Fruit fly (Drosophila melanogaster) whole organism, embryonic: Measurements from ENCODE around the gene CG5853.
A peak's percentile ranks its signal among the peaks of the same experiment; 100 is the strongest.

Source experiments
- Awh ChIP-seq: fragments of 200-800 bp; sonication (Bioruptor generic); IDR thresholded peaks from 2 replicates; pipeline ENCODE4, ENCODE4 v1.3.6; 2022; ENCODE audit warnings: missing biosample characterization, missing genetic modification characterization
- B-H2 ChIP-seq: fragments of 200-800 bp; sonication (Bioruptor generic); optimal IDR thresholded peaks from 2 replicates; lab custom pipeline; 2018; ENCODE audit warnings: missing biosample characterization, mild to moderate bottlenecking, missing genetic modification characterization
- CG10267 ChIP-seq: fragments of 200-800 bp; sonication (Bioruptor generic); optimal IDR thresholded peaks from 2 replicates; lab custom pipeline; 2018; ENCODE audit warnings: missing biosample characterization, mild to moderate bottlenecking, missing genetic modification characterization, moderate library complexity
- CG10565 ChIP-seq: fragments of 200-800 bp; sonication (Bioruptor generic); optimal IDR thresholded peaks from 3 replicates; lab custom pipeline; 2016; ENCODE audit warnings: missing biosample characterization, mild to moderate bottlenecking, missing genetic modification characterization
- CG11398 ChIP-seq: fragments of 200-800 bp; sonication (Bioruptor generic); optimal IDR thresholded peaks from 2 replicates; lab custom pipeline; 2016; ENCODE audit warnings: missing biosample characterization, missing genetic modification characterization
- CG12071 ChIP-seq: fragments of 200-800 bp; sonication (Bioruptor generic); optimal IDR thresholded peaks from 3 replicates; lab custom pipeline; 2018; ENCODE audit warnings: missing biosample characterization, mild to moderate bottlenecking, missing genetic modification characterization
- CG13624 ChIP-seq: fragments of 200-800 bp; sonication (Bioruptor generic); optimal IDR thresholded peaks from 2 replicates; lab custom pipeline; 2016; ENCODE audit warnings: missing biosample characterization, missing genetic modification characterization
- CG13894 ChIP-seq: fragments of 200-800 bp; sonication (Bioruptor generic); optimal IDR thresholded peaks from 3 replicates; lab custom pipeline; 2018; ENCODE audit warnings: missing biosample characterization, mild to moderate bottlenecking, missing genetic modification characterization, moderate library complexity
- CG14667 ChIP-seq: fragments of 200-800 bp; sonication (Bioruptor generic); IDR thresholded peaks from 2 replicates; pipeline ENCODE4 v1.3.6; 2022; ENCODE audit warnings: missing biosample characterization, missing genetic modification characterization
- CG14965 ChIP-seq: fragments of 200-800 bp; sonication (Bioruptor generic); optimal IDR thresholded peaks from 2 replicates; lab custom pipeline; 2016; ENCODE audit warnings: missing biosample characterization, missing genetic modification characterization, borderline replicate concordance
- CG1529 ChIP-seq: fragments of 200-800 bp; sonication (Bioruptor generic); optimal IDR thresholded peaks from 3 replicates; lab custom pipeline; 2018; ENCODE audit warnings: missing biosample characterization, missing genetic modification characterization
- CG17359 ChIP-seq: fragments of 200-800 bp; sonication (Bioruptor generic); optimal IDR thresholded peaks from 3 replicates; lab custom pipeline; 2018; ENCODE audit warnings: missing biosample characterization, mild to moderate bottlenecking, missing genetic modification characterization, moderate library complexity
- CG33213 ChIP-seq: fragments of 200-800 bp; sonication (Bioruptor generic); optimal IDR thresholded peaks from 3 replicates; lab custom pipeline; 2016; ENCODE audit warnings: missing biosample characterization, missing genetic modification characterization
- CG4360 ChIP-seq: fragments of 200-800 bp; sonication (Bioruptor generic); IDR thresholded peaks from 2 replicates; pipeline ENCODE4 v1.3.6; 2022; ENCODE audit warnings: missing biosample characterization, missing genetic modification characterization
- CG4854 ChIP-seq: fragments of 200-800 bp; sonication (Bioruptor generic); optimal IDR thresholded peaks from 2 replicates; lab custom pipeline; 2016; ENCODE audit warnings: missing biosample characterization, missing genetic modification characterization, inconsistent platforms
- CG6254 ChIP-seq: fragments of 200-800 bp; sonication (Bioruptor generic); optimal IDR thresholded peaks from 3 replicates; lab custom pipeline; 2017; ENCODE audit warnings: mild to moderate bottlenecking, missing biosample characterization, missing genetic modification reagents, missing genetic modification characterization
- CG6854 ChIP-seq: fragments of 200-800 bp; sonication (Bioruptor generic); optimal IDR thresholded peaks from 3 replicates; lab custom pipeline; 2017; ENCODE audit warnings: missing biosample characterization, mild to moderate bottlenecking, missing genetic modification characterization
- CG7786 ChIP-seq: fragments of 200-800 bp; sonication (Bioruptor generic); optimal IDR thresholded peaks from 2 replicates; lab custom pipeline; 2016; ENCODE audit warnings: missing biosample characterization, missing genetic modification characterization
- CG8089 ChIP-seq: fragments of 200-800 bp; sonication (Bioruptor generic); optimal IDR thresholded peaks from 3 replicates; lab custom pipeline; 2016; ENCODE audit warnings: missing biosample characterization, missing genetic modification characterization
- CG8290 ChIP-seq, 3 experiments: fragments of 200-800 bp; sonication (Bioruptor generic); optimal IDR thresholded peaks; 2 replicates each; lab custom pipeline; 2016 to 2019; ENCODE audit warnings: missing biosample characterization in 3 of 3, missing genetic modification characterization in 3 of 3, mild to moderate bottlenecking in 2 of 3, moderate library complexity in 1 of 3
- CG9437 ChIP-seq: fragments of 200-800 bp; sonication (Bioruptor generic); optimal IDR thresholded peaks from 2 replicates; lab custom pipeline; 2018; ENCODE audit warnings: missing biosample characterization, mild to moderate bottlenecking, missing genetic modification characterization
- CoRest ChIP-seq: fragments of 200-800 bp; sonication (Bioruptor generic); optimal IDR thresholded peaks from 3 replicates; lab custom pipeline; 2018; ENCODE audit warnings: missing biosample characterization, mild to moderate bottlenecking, missing genetic modification characterization, moderate library complexity
- CrebB ChIP-seq: fragments of 200-800 bp; sonication (Bioruptor generic); optimal IDR thresholded peaks from 3 replicates; lab custom pipeline; 2018; ENCODE audit warnings: missing biosample characterization, mild to moderate bottlenecking, missing genetic modification characterization
- E2f1 ChIP-seq: fragments of 200-800 bp; sonication (Bioruptor generic); IDR thresholded peaks from 2 replicates; pipeline ENCODE4 v1.3.6; 2022; ENCODE audit warnings: missing biosample characterization, missing genetic modification characterization
- Ets97D ChIP-seq: fragments of 200-800 bp; sonication (Bioruptor generic); optimal IDR thresholded peaks from 3 replicates; lab custom pipeline; 2016; ENCODE audit warnings: missing biosample characterization, missing genetic modification characterization
- Fer3 ChIP-seq: fragments of 200-800 bp; sonication (Bioruptor generic); optimal IDR thresholded peaks from 2 replicates; lab custom pipeline; 2018; ENCODE audit warnings: missing biosample characterization, mild to moderate bottlenecking, missing genetic modification characterization, moderate library complexity
- GATAe ChIP-seq: fragments of 200-800 bp; sonication (Bioruptor generic); conservative IDR thresholded peaks from 2 replicates; pipeline ENCODE4 v1.3.6; 2022; ENCODE audit warnings: missing biosample characterization, missing genetic modification characterization
- Hmx ChIP-seq: fragments of 200-800 bp; sonication (Bioruptor generic); optimal IDR thresholded peaks from 2 replicates; lab custom pipeline; 2016; ENCODE audit warnings: missing biosample characterization, missing genetic modification characterization
- Max ChIP-seq: fragments of 200-800 bp; sonication (Bioruptor generic); optimal IDR thresholded peaks from 2 replicates; lab custom pipeline; 2016; ENCODE audit warnings: missing biosample characterization, mild to moderate bottlenecking, missing genetic modification characterization
- Meics ChIP-seq: fragments of 200-800 bp; sonication (Bioruptor generic); optimal IDR thresholded peaks from 2 replicates; lab custom pipeline; 2017; ENCODE audit warnings: missing biosample characterization, mild to moderate bottlenecking, missing genetic modification characterization
- Taf1 ChIP-seq: fragments of 200-800 bp; sonication (Bioruptor generic); IDR thresholded peaks from 2 replicates; pipeline ENCODE4 v1.3.6; 2022; ENCODE audit warnings: missing biosample characterization, missing genetic modification characterization
- Tbp ChIP-seq: fragments of >200 bp; optimal IDR thresholded peaks from 2 replicates; lab custom pipeline; 2018; ENCODE audit warnings: missing biosample characterization, missing genetic modification characterization
- amos ChIP-seq: fragments of 200-800 bp; sonication (Bioruptor generic); IDR thresholded peaks from 2 replicates; pipeline ENCODE4 v1.3.6; 2022; ENCODE audit warnings: missing biosample characterization, missing genetic modification characterization; ENCODE audit not compliant: partially characterized antibody
- ato ChIP-seq: fragments of 200-800 bp; sonication (Bioruptor generic); IDR thresholded peaks from 2 replicates; pipeline ENCODE4 v1.3.6; 2022; ENCODE audit warnings: missing biosample characterization, missing genetic modification characterization; ENCODE audit not compliant: partially characterized antibody
- bigmax ChIP-seq: fragments of 200-800 bp; sonication (Bioruptor generic); optimal IDR thresholded peaks from 2 replicates; lab custom pipeline; 2018; ENCODE audit warnings: missing biosample characterization, mild to moderate bottlenecking, missing genetic modification characterization
- chif ChIP-seq, 2 experiments: fragments of 200-800 bp; sonication (Bioruptor generic); optimal IDR thresholded peaks; 3 replicates each; lab custom pipeline; 2016; ENCODE audit warnings: missing biosample characterization in 2 of 2, missing genetic modification characterization in 2 of 2
- dan ChIP-seq: fragments of 200-800 bp; sonication (Bioruptor generic); IDR thresholded peaks from 2 replicates; pipeline ENCODE4 v1.3.6; 2022; ENCODE audit warnings: missing biosample characterization, missing genetic modification characterization
- eyg ChIP-seq: fragments of 200-800 bp; sonication (Bioruptor generic); optimal IDR thresholded peaks from 3 replicates; lab custom pipeline; 2016; ENCODE audit warnings: missing biosample characterization, missing genetic modification characterization
- fd3F ChIP-seq: fragments of 200-800 bp; sonication (Bioruptor generic); optimal IDR thresholded peaks from 2 replicates; lab custom pipeline; 2018; ENCODE audit warnings: missing biosample characterization, mild to moderate bottlenecking, missing genetic modification characterization, moderate library complexity
- fd64A ChIP-seq: fragments of 200-800 bp; sonication (Bioruptor generic); optimal IDR thresholded peaks from 3 replicates; lab custom pipeline; 2018; ENCODE audit warnings: missing biosample characterization, mild to moderate bottlenecking, missing genetic modification characterization
- fu2 ChIP-seq: fragments of 200-800 bp; sonication (Bioruptor generic); optimal IDR thresholded peaks from 2 replicates; lab custom pipeline; 2016; ENCODE audit warnings: missing biosample characterization, missing genetic modification characterization
- grn ChIP-seq: fragments of 200-800 bp; sonication (Bioruptor generic); optimal IDR thresholded peaks from 3 replicates; lab custom pipeline; 2017; ENCODE audit warnings: missing biosample characterization, missing genetic modification characterization
- hb ChIP-seq: fragments of 200-800 bp; sonication (Bioruptor generic); IDR thresholded peaks from 3 replicates; pipeline ENCODE4 v1.3.6; 2022; ENCODE audit warnings: missing biosample characterization, missing genetic modification characterization; ENCODE audit not compliant: partially characterized antibody
- inv ChIP-seq: fragments of 200-800 bp; sonication (Bioruptor generic); IDR thresholded peaks from 2 replicates; pipeline ENCODE4 v1.3.6; 2022; ENCODE audit warnings: missing biosample characterization, missing genetic modification characterization; ENCODE audit not compliant: partially characterized antibody
- jing ChIP-seq: fragments of 200-800 bp; sonication (Bioruptor generic); optimal IDR thresholded peaks from 2 replicates; lab custom pipeline; 2018; ENCODE audit warnings: missing biosample characterization, mild to moderate bottlenecking, missing genetic modification characterization
- kni ChIP-seq: fragments of 200-800 bp; sonication (Bioruptor generic); optimal IDR thresholded peaks from 3 replicates; lab custom pipeline; 2017; ENCODE audit warnings: mild to moderate bottlenecking, missing biosample characterization, missing genetic modification reagents, missing genetic modification characterization
- p53 ChIP-seq: fragments of 200-800 bp; sonication (Bioruptor generic); optimal IDR thresholded peaks from 2 replicates; lab custom pipeline; 2016; ENCODE audit warnings: missing biosample characterization, missing genetic modification characterization
- pnt ChIP-seq: fragments of 200-800 bp; sonication (Bioruptor generic); optimal IDR thresholded peaks from 3 replicates; lab custom pipeline; 2016; ENCODE audit warnings: missing biosample characterization, missing genetic modification characterization
- rib ChIP-seq: fragments of 200-800 bp; sonication (Bioruptor generic); IDR thresholded peaks from 2 replicates; pipeline ENCODE4 v1.3.6; 2022; ENCODE audit warnings: missing biosample characterization, missing genetic modification characterization
- scrt ChIP-seq: fragments of 200-800 bp; sonication (Bioruptor generic); optimal IDR thresholded peaks from 2 replicates; lab custom pipeline; 2018; ENCODE audit warnings: missing biosample characterization, mild to moderate bottlenecking, missing genetic modification characterization, moderate library complexity

CG5853 gene

dm6 chr2L:9894871-9895364 lies 52.5 kb downstream of the CG5853 start, which contains the start of gene Bka (continued):
- TF ChIP-seq CG4360 (GFP tag; lab: Robert Waterston, UW): no peak
- TF ChIP-seq kni (GFP tag; lab: Kevin White, UChicago): peak; percentile 51
- TF ChIP-seq CG11398 (GFP tag; lab: Kevin White, UChicago): no peak
- TF ChIP-seq CG13894 (tag; lab: Kevin White, UChicago): peak; percentile 77
- no peak for TF ChIP-seq E2f1 (GFP tag; lab: Robert Waterston, UW)
- TF ChIP-seq bigmax (GFP tag; lab: Kevin White, UChicago): peak; percentile 8
- no peak for TF ChIP-seq Hmx (GFP tag; lab: Kevin White, UChicago)
- TF ChIP-seq Awh (GFP tag; lab: Robert Waterston, UW): no peak
- TF ChIP-seq CG6254: peak; percentile 63
- peak; percentile 63 for TF ChIP-seq CG9437 (GFP tag; lab: Kevin White, UChicago)
- no peak for TF ChIP-seq chif (GFP tag; optimal IDR thresholded peaks at IDR 0.05; lab: Kevin White, UChicago)
- TF ChIP-seq GATAe (GFP tag; lab: Robert Waterston, UW): no peak
- TF ChIP-seq Meics: peak; percentile 69
- TF ChIP-seq Max (GFP tag; lab: Kevin White, UChicago): peak; percentile 73
- TF ChIP-seq CoRest (tag; lab: Kevin White, UChicago): peak; percentile 61
- TF ChIP-seq CG8089: no peak
- TF ChIP-seq CG6854 (GFP tag; lab: Kevin White, UChicago): no peak
- TF ChIP-seq amos (GFP tag; lab: Robert Waterston, UW): peak; percentile 95
- TF ChIP-seq scrt (GFP tag; lab: Kevin White, UChicago): peak; percentile 50
- peak; percentile 18 for TF ChIP-seq fd64A (GFP tag; lab: Kevin White, UChicago)
- peak; percentile 37 for TF ChIP-seq CG17359 (tag; lab: Kevin White, UChicago)
- no peak for TF ChIP-seq jing (GFP tag; lab: Kevin White, UChicago)
- no peak for TF ChIP-seq CG12071
- peak; percentile 81 for TF ChIP-seq B-H2 (GFP tag; lab: Kevin White, UChicago)
- no peak for TF ChIP-seq grn (GFP tag; lab: Kevin White, UChicago)
- no peak for TF ChIP-seq eyg (GFP tag; lab: Kevin White, UChicago)
- no peak for TF ChIP-seq rib (GFP tag; lab: Robert Waterston, UW)
- no peak for TF ChIP-seq Taf1
- TF ChIP-seq CG1529 (GFP tag; lab: Kevin White, UChicago): peak; percentile 26
- TF ChIP-seq CrebB: peak; percentile 79
- TF ChIP-seq hb: peak; percentile 95
- no peak for TF ChIP-seq CG7786 (GFP tag; lab: Kevin White, UChicago)
- peak; percentile 97 for TF ChIP-seq inv
- peak; percentile 29 for TF ChIP-seq CG4854 (GFP tag; lab: Kevin White, UChicago)
- TF ChIP-seq CG10565 (GFP tag; lab: Kevin White, UChicago): no peak
- TF ChIP-seq p53: no peak
- no peak for TF ChIP-seq pnt (GFP tag; lab: Kevin White, UChicago)
- TF ChIP-seq CG14965: no peak
- TF ChIP-seq fu2: no peak
- TF ChIP-seq dan (GFP tag; lab: Robert Waterston, UW): no peak
- no peak for TF ChIP-seq Tbp (GFP tag; lab: Kevin White, UChicago)
- peak; percentile 21 for TF ChIP-seq fd3F (GFP tag; lab: Kevin White, UChicago)
- TF ChIP-seq CG33213 (GFP tag; lab: Kevin White, UChicago): peak; percentile 20
- TF ChIP-seq CG8290 (GFP tag; optimal IDR thresholded peaks at IDR 0.05; lab: Kevin White, UChicago): peak; percentile 75
- TF ChIP-seq CG8290 (tag; optimal IDR thresholded peaks at IDR 0.05; lab: Kevin White, UChicago): peak; percentile 56 to 66
- TF ChIP-seq CG10267 (tag; lab: Kevin White, UChicago): peak; percentile 82
- peak; percentile 95 for TF ChIP-seq Ets97D (GFP tag; lab: Kevin White, UChicago)
- TF ChIP-seq CG14667 (GFP tag; lab: Robert Waterston, UW): no peak
- peak; percentile 47 for TF ChIP-seq Fer3
- peak; percentile 91 for TF ChIP-seq ato (GFP tag; lab: Robert Waterston, UW)
- TF ChIP-seq CG13624 (GFP tag; lab: Kevin White, UChicago): peak; percentile 31
